Fruit fly (Drosophila melanogaster) whole organism, prepupa: ENCODE data around the gene CG32106.

Experiments
- CG10631 ChIP-seq: fragments of 200-800 bp; sonication (Bioruptor generic); optimal IDR thresholded peaks from 2 replicates; lab custom pipeline; 2016; ENCODE audit warnings: missing biosample characterization, missing genetic modification characterization
- CG10669 ChIP-seq: fragments of 200-800 bp; sonication (Bioruptor generic); optimal IDR thresholded peaks from 3 replicates; lab custom pipeline; 2018; ENCODE audit warnings: missing biosample characterization, mild to moderate bottlenecking, missing genetic modification characterization, moderate library complexity
- CG11294 ChIP-seq: fragments of 200-800 bp; sonication (Bioruptor generic); IDR thresholded peaks from 2 replicates; pipeline ENCODE4 v1.3.6; 2022; ENCODE audit warnings: missing biosample characterization, missing genetic modification characterization
- CG11762 ChIP-seq: fragments of 200-800 bp; sonication (Bioruptor generic); optimal IDR thresholded peaks from 3 replicates; lab custom pipeline; 2016; ENCODE audit warnings: missing biosample characterization, missing genetic modification characterization; ENCODE audit not compliant: insufficient read depth
- CG11902 ChIP-seq: fragments of 200-800 bp; sonication (Bioruptor generic); optimal IDR thresholded peaks from 3 replicates; lab custom pipeline; 2016; ENCODE audit warnings: missing biosample characterization, missing genetic modification characterization
- CG15336 ChIP-seq: fragments of 200-800 bp; sonication (Bioruptor generic); IDR thresholded peaks from 2 replicates; pipeline ENCODE4 v1.3.6; 2022; ENCODE audit warnings: missing biosample characterization, missing genetic modification characterization
- CG1621 ChIP-seq: fragments of 200-800 bp; sonication (Bioruptor generic); optimal IDR thresholded peaks from 3 replicates; lab custom pipeline; 2018; ENCODE audit warnings: missing biosample characterization, mild to moderate bottlenecking, missing genetic modification characterization
- CG16779 ChIP-seq: fragments of 200-800 bp; sonication (Bioruptor generic); optimal IDR thresholded peaks from 3 replicates; lab custom pipeline; 2017; ENCODE audit warnings: missing biosample characterization, mild to moderate bottlenecking, missing genetic modification characterization
- CG3032 ChIP-seq: fragments of 200-800 bp; optimal IDR thresholded peaks from 2 replicates; lab custom pipeline; 2019; ENCODE audit warnings: missing biosample characterization, mild to moderate bottlenecking, missing genetic modification characterization, moderate library complexity
- CG31627 ChIP-seq: fragments of 200-800 bp; sonication (Bioruptor generic); optimal IDR thresholded peaks from 3 replicates; lab custom pipeline; 2016; ENCODE audit warnings: missing biosample characterization, missing genetic modification characterization
- CG32006 ChIP-seq: fragments of 200-800 bp; sonication (Bioruptor generic); optimal IDR thresholded peaks from 3 replicates; lab custom pipeline; 2017; ENCODE audit warnings: missing biosample characterization, mild to moderate bottlenecking, missing genetic modification characterization
- CG34406 ChIP-seq: fragments of 200-800 bp; sonication (Bioruptor generic); optimal IDR thresholded peaks from 3 replicates; lab custom pipeline; 2016; ENCODE audit warnings: missing biosample characterization, missing genetic modification characterization
- CG4318 ChIP-seq: fragments of 200-800 bp; sonication (Bioruptor generic); optimal IDR thresholded peaks from 3 replicates; lab custom pipeline; 2017; ENCODE audit warnings: missing biosample characterization, mild to moderate bottlenecking, missing genetic modification characterization
- CG6792 ChIP-seq: fragments of 200-800 bp; sonication (Bioruptor generic); optimal IDR thresholded peaks from 3 replicates; lab custom pipeline; 2016; ENCODE audit warnings: missing biosample characterization, missing genetic modification characterization
- CG6808 ChIP-seq: fragments of 200-800 bp; sonication (Bioruptor generic); optimal IDR thresholded peaks from 3 replicates; lab custom pipeline; 2017; ENCODE audit warnings: missing biosample characterization, missing genetic modification characterization, mild to moderate bottlenecking, moderate library complexity, missing genetic modification reagents
- CG6854 ChIP-seq: fragments of 200-800 bp; sonication (Bioruptor generic); optimal IDR thresholded peaks from 2 replicates; lab custom pipeline; 2017; ENCODE audit warnings: missing biosample characterization, mild to moderate bottlenecking, missing genetic modification characterization
- CG7368 ChIP-seq: fragments of 200-800 bp; sonication (Bioruptor generic); optimal IDR thresholded peaks from 3 replicates; lab custom pipeline; 2016; ENCODE audit warnings: missing biosample characterization, missing genetic modification characterization
- CG8632 ChIP-seq: fragments of 200-800 bp; sonication (Bioruptor generic); optimal IDR thresholded peaks from 3 replicates; lab custom pipeline; 2016; ENCODE audit warnings: missing biosample characterization, missing genetic modification characterization
- Eip75B ChIP-seq: fragments of 200-800 bp; sonication (Bioruptor generic); optimal IDR thresholded peaks from 3 replicates; lab custom pipeline; 2016; ENCODE audit warnings: missing biosample characterization, missing genetic modification characterization
- Eip78C ChIP-seq: fragments of 200-800 bp; sonication (Bioruptor generic); peaks from one replicate; lab custom pipeline; 2016; ENCODE audit warnings: missing biosample characterization, missing genetic modification characterization
- Eip93F ChIP-seq: fragments of 200-800 bp; sonication (Bioruptor generic); optimal IDR thresholded peaks from 2 replicates; lab custom pipeline; 2016; ENCODE audit warnings: missing biosample characterization, mild to moderate bottlenecking, missing genetic modification characterization
- Ets21C ChIP-seq: fragments of 200-800 bp; sonication (Bioruptor generic); optimal IDR thresholded peaks from 3 replicates; lab custom pipeline; 2016; ENCODE audit warnings: missing biosample characterization, missing genetic modification characterization
- Ets96B ChIP-seq: fragments of 200-800 bp; optimal IDR thresholded peaks from 2 replicates; lab custom pipeline; 2019; ENCODE audit warnings: missing biosample characterization, mild to moderate bottlenecking, missing genetic modification characterization, moderate library complexity
- Gug ChIP-seq: fragments of 200-800 bp; sonication (Bioruptor generic); IDR thresholded peaks from 2 replicates; pipeline ENCODE4 v1.3.6; 2022; ENCODE audit warnings: missing biosample characterization, missing genetic modification characterization
- Hr38 ChIP-seq: sonication (Bioruptor generic); optimal IDR thresholded peaks from 2 replicates; lab custom pipeline; 2016; ENCODE audit warnings: missing biosample characterization, missing genetic modification characterization
- Hr39 ChIP-seq: fragments of 200-800 bp; sonication (Bioruptor generic); optimal IDR thresholded peaks from 2 replicates; lab custom pipeline; 2016; ENCODE audit warnings: missing biosample characterization, missing genetic modification characterization
- Hr4 ChIP-seq: fragments of 200-800 bp; sonication (Bioruptor generic); optimal IDR thresholded peaks from 3 replicates; lab custom pipeline; 2016; ENCODE audit warnings: missing biosample characterization, missing genetic modification characterization
- Lpt ChIP-seq: fragments of 200-800 bp; sonication (Bioruptor generic); optimal IDR thresholded peaks from 3 replicates; lab custom pipeline; 2016; ENCODE audit warnings: missing biosample characterization, missing genetic modification characterization
- OdsH ChIP-seq: fragments of 200-800 bp; sonication (Bioruptor generic); optimal IDR thresholded peaks from 3 replicates; lab custom pipeline; 2016; ENCODE audit warnings: missing biosample characterization, missing genetic modification characterization
- Sox14 ChIP-seq: fragments of 200-800 bp; sonication (Bioruptor generic); optimal IDR thresholded peaks from 3 replicates; lab custom pipeline; 2016; ENCODE audit warnings: missing biosample characterization, missing genetic modification characterization
- Sox15 ChIP-seq: fragments of 200-800 bp; sonication (Bioruptor generic); optimal IDR thresholded peaks from 3 replicates; lab custom pipeline; 2016; ENCODE audit warnings: missing biosample characterization, missing genetic modification characterization
- achi ChIP-seq: fragments of 200-800 bp; sonication (Bioruptor generic); optimal IDR thresholded peaks from 3 replicates; lab custom pipeline; 2016; ENCODE audit warnings: missing biosample characterization, missing genetic modification characterization
- acj6 ChIP-seq: fragments of 200-800 bp; sonication (Bioruptor generic); optimal IDR thresholded peaks from 3 replicates; lab custom pipeline; 2016; ENCODE audit warnings: missing biosample characterization, missing genetic modification characterization
- cyc ChIP-seq: fragments of 200-800 bp; sonication (Bioruptor generic); optimal IDR thresholded peaks from 3 replicates; lab custom pipeline; 2016; ENCODE audit warnings: missing biosample characterization, missing genetic modification characterization
- dac ChIP-seq: fragments of 200-800 bp; sonication (Bioruptor generic); optimal IDR thresholded peaks from 2 replicates; lab custom pipeline; 2017; ENCODE audit warnings: missing biosample characterization, mild to moderate bottlenecking, missing genetic modification characterization
- dsx ChIP-seq: fragments of 200-800 bp; optimal IDR thresholded peaks from 3 replicates; lab custom pipeline; 2019; ENCODE audit warnings: missing biosample characterization, mild to moderate bottlenecking, missing genetic modification characterization, moderate library complexity; ENCODE audit not compliant: poor library complexity, severe bottlenecking
- esn ChIP-seq: fragments of 200-800 bp; sonication (Bioruptor generic); optimal IDR thresholded peaks from 2 replicates; lab custom pipeline; 2016; ENCODE audit warnings: missing biosample characterization, mild to moderate bottlenecking, missing genetic modification characterization, moderate library complexity
- fd85E ChIP-seq: fragments of 200-800 bp; sonication (Bioruptor generic); optimal IDR thresholded peaks from 3 replicates; lab custom pipeline; 2016; ENCODE audit warnings: missing biosample characterization, missing genetic modification characterization
- fkh ChIP-seq: fragments of 200-800 bp; sonication (Bioruptor generic); optimal IDR thresholded peaks from 3 replicates; lab custom pipeline; 2017; ENCODE audit warnings: missing biosample characterization, mild to moderate bottlenecking, missing genetic modification characterization, moderate library complexity
- lz ChIP-seq: fragments of 200-800 bp; sonication (Bioruptor generic); optimal IDR thresholded peaks from 3 replicates; lab custom pipeline; 2016; ENCODE audit warnings: missing biosample characterization, missing genetic modification characterization
- pdm3 ChIP-seq: fragments of 200-800 bp; sonication (Bioruptor generic); optimal IDR thresholded peaks from 3 replicates; lab custom pipeline; 2016; ENCODE audit warnings: missing biosample characterization, missing genetic modification characterization
- spab ChIP-seq: fragments of 200-800 bp; sonication (Bioruptor generic); optimal IDR thresholded peaks from 2 replicates; lab custom pipeline; 2017; ENCODE audit warnings: missing biosample characterization, mild to moderate bottlenecking, missing genetic modification characterization, missing genetic modification reagents
- svp ChIP-seq: fragments of 200-800 bp; sonication (Bioruptor generic); peaks from one replicate; lab custom pipeline; 2016; ENCODE audit warnings: missing biosample characterization, missing genetic modification characterization
- topi ChIP-seq: fragments of 200-800 bp; sonication (Bioruptor generic); optimal IDR thresholded peaks from 3 replicates; lab custom pipeline; 2016; ENCODE audit warnings: missing biosample characterization, missing genetic modification characterization
- vri ChIP-seq: fragments of 200-800 bp; sonication (Bioruptor generic); optimal IDR thresholded peaks from 3 replicates; lab custom pipeline; 2016; ENCODE audit warnings: missing biosample characterization, mild to moderate bottlenecking, missing genetic modification characterization

CG32106 gene

DNA sequence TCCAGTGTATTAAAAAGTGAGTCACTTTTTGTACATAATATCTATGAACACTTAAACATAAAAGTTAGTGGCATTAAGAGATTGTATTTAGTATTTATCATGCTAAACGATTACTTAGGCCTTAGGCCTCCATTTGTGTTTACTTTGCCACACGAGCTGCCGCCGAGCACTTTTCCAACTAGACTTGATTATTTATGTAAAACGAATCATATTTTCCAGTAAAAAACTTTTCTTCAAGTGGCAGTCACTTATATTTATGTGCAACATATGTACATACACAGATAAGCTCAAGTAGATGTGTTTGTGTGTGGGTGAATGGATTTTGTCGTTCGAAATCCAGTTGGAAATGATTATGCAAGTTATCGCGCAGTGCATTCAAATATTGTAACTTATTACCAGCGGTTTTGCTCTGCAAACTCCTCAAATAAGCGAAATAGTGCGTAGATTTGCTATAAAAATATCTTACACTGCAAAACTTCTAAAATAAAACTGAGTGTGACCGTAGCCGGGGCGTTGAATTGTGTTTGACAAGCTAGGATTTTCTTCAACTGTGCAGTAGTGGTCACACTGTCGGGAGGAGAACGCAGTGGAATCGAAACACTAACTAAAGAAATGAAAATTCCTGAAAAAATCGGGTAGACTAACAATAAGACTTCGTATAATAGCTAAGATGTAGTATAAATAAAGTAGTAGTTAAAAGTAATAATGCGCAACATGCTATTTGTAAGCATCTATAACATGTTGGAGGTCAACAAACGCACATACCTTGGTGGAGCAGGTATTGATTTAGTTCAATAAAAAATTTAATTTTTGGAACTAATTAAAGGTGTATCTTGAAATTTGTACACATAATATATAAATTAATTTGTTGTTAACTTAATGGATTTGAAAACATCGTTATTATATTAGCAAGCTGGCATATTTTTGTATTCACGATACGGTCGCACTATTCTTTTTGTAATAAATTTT is 28.7 kb downstream of the CG32106 start, which contains the start of the genes Klc and CG10984:
TSS of gene Klc (minus strand) at position 490 of the 969 bp plus-strand sequence.
TSS of gene CG10984 (plus strand) at position 553 of the 969 bp plus-strand sequence.
- TF ChIP-seq CG11762 (peak; percentile 80), CG8632 (peak; percentile 68), CG1621 (tag; lab: Kevin White, UChicago) (no peak), CG6808 (GFP tag; lab: Kevin White, UChicago) (no peak), cyc (GFP tag; lab: Kevin White, UChicago) (peak; percentile 80), CG34406 (GFP tag; lab: Kevin White, UChicago) (no peak), CG7368 (GFP tag; lab: Kevin White, UChicago) (peak; percentile 87), esn (GFP tag; lab: Kevin White, UChicago) (peak; percentile 86), CG10631 (GFP tag; lab: Kevin White, UChicago) (peak; percentile 85), pdm3 (GFP tag; lab: Kevin White, UChicago) (peak; percentile 93), spab (no peak), Lpt (peak; percentile 91), CG15336 (peak; percentile 95), Sox15 (GFP tag; lab: Kevin White, UChicago) (peak; percentile 68), Ets21C (GFP tag; lab: Kevin White, UChicago) (peak; percentile 66), fkh (GFP tag; lab: Kevin White, UChicago) (peak; percentile 37), lz (peak; percentile 82), topi (peak; percentile 86), achi (GFP tag; lab: Kevin White, UChicago) (peak; percentile 84), Eip75B (GFP tag; lab: Kevin White, UChicago) (peak; percentile 88), CG6854 (GFP tag; lab: Kevin White, UChicago) (peak; percentile 8), dac (peak; percentile 89), Sox14 (peak; percentile 91), Hr38 (no peak), acj6 (GFP tag; lab: Kevin White, UChicago) (peak; percentile 84), fd85E (GFP tag; lab: Kevin White, UChicago) (peak; percentile 82), dsx (GFP tag; lab: Kevin White, UChicago) (peak; percentile 76), CG3032 (tag; lab: Kevin White, UChicago) (peak; percentile 70), Ets96B (tag; lab: Kevin White, UChicago) (peak; percentile 85), CG11902 (peak; percentile 71), vri (GFP tag; lab: Kevin White, UChicago) (peak; percentile 78), OdsH (GFP tag; lab: Kevin White, UChicago) (peak; percentile 90), svp (GFP tag; lab: Kevin White, UChicago) (no peak), Eip78C (peak; percentile 97), Hr39 (GFP tag; lab: Kevin White, UChicago) (peak; percentile 80), CG16779 (tag; lab: Kevin White, UChicago) (no peak), CG11294 (GFP tag; lab: Robert Waterston, UW) (no peak), CG32006 (peak; percentile 95), Eip93F (GFP tag; lab: Kevin White, UChicago) (peak; percentile 39), CG10669 (GFP tag; lab: Kevin White, UChicago) (peak; percentile 89), CG31627 (peak; percentile 79), CG4318 (no peak), Gug (GFP tag; lab: Robert Waterston, UW) (peak; percentile 83; the same call in 1 of the 2 replicates), CG6792 (GFP tag; lab: Kevin White, UChicago) (peak; percentile 81), Hr4 (peak; percentile 96)
